Worm (Caenorhabditis elegans): ENCODE results near the gene F22B7.3.

DNA sequence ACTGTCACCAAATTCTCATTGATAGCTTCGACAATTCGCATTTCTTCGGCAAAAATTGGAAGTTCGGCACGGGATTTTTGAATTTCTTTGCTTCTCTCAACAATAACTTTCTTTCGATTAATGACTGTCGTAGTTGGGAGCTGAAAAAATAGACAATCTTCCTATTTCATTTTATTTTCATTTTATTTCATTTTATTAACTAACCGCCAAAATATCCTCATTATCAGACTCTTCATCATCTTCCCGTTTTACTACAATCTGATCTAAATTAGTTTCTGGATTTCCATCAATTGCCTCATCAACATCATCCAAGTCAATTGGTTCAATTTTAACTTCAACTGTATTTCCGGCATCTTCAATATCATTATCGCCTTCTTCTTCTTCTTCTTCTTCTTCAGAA, 35.1 kb upstream of the F22B7.3 start:
- TF ChIP-seq snpc-4 (tag; optimal IDR thresholded peaks at IDR 0.05) (no peak), sem-2 (GFP tag; optimal IDR thresholded peaks at IDR 0.05) (no peak), nhr-76 (tag; optimal IDR thresholded peaks at IDR 0.05) (no peak), unc-62 (GFP tag; optimal IDR thresholded peaks at IDR 0.05) (no peak), mab-5 (tag; optimal IDR thresholded peaks at IDR 0.05) (no peak), lin-13 (tag; optimal IDR thresholded peaks at IDR 0.05) (no peak), nhr-12 (tag; optimal IDR thresholded peaks at IDR 0.05) (no peak), ces-1 (GFP tag; optimal IDR thresholded peaks at IDR 0.05) (no peak), unc-120 (tag; optimal IDR thresholded peaks at IDR 0.05; ENCODE audit: poor library complexity, severe bottlenecking) (no peak)
